Fruit fly (Drosophila melanogaster) whole organism, embryonic: ENCODE data around the gene Bruce.

Experiments used
- BtbVII ChIP-seq: fragments of 200-800 bp; sonication (Bioruptor generic); optimal IDR thresholded peaks from 3 replicates; lab custom pipeline; 2017; ENCODE audit warnings: missing biosample characterization, mild to moderate bottlenecking, missing genetic modification characterization
- CG10366 ChIP-seq: fragments of 200-800 bp; sonication (Bioruptor generic); IDR thresholded peaks from 2 replicates; pipeline ENCODE4 v1.3.6; 2022; ENCODE audit warnings: missing biosample characterization, missing genetic modification characterization
- CG10543 ChIP-seq: fragments of 200-800 bp; sonication (Bioruptor generic); optimal IDR thresholded peaks from 3 replicates; lab custom pipeline; 2017; ENCODE audit warnings: missing biosample characterization, mild to moderate bottlenecking, missing genetic modification characterization, moderate library complexity
- CG11456 ChIP-seq: fragments of 200-800 bp; sonication (Bioruptor generic); IDR thresholded peaks from 3 replicates; pipeline ENCODE4 v1.3.6; 2022; ENCODE audit warnings: missing biosample characterization, missing genetic modification characterization
- CG11504 ChIP-seq: fragments of 200-800 bp; sonication (Bioruptor generic); optimal IDR thresholded peaks from 3 replicates; lab custom pipeline; 2019; ENCODE audit warnings: missing biosample characterization, mild to moderate bottlenecking, missing genetic modification characterization, moderate library complexity
- CG11696 ChIP-seq: fragments of 200-800 bp; sonication (Bioruptor generic); IDR thresholded peaks from 2 replicates; pipeline ENCODE4 v1.3.6; 2022; ENCODE audit warnings: missing biosample characterization, missing genetic modification characterization
- CG12104 ChIP-seq: fragments of 200-800 bp; sonication (Bioruptor generic); optimal IDR thresholded peaks from 3 replicates; lab custom pipeline; 2016; ENCODE audit warnings: missing biosample characterization, missing genetic modification characterization
- CG1233 ChIP-seq: fragments of 200-800 bp; sonication (Bioruptor generic); optimal IDR thresholded peaks from 4 replicates; lab custom pipeline; 2018; ENCODE audit warnings: missing biosample characterization, mild to moderate bottlenecking, missing genetic modification characterization
- CG12659 ChIP-seq: fragments of 200-800 bp; sonication (Bioruptor generic); optimal IDR thresholded peaks from 3 replicates; lab custom pipeline; 2017; ENCODE audit warnings: mild to moderate bottlenecking, missing biosample characterization, missing genetic modification reagents, missing genetic modification characterization
- CG15269 ChIP-seq: fragments of 200-800 bp; sonication (Bioruptor generic); optimal IDR thresholded peaks from 2 replicates; lab custom pipeline; 2018; ENCODE audit warnings: missing biosample characterization, mild to moderate bottlenecking, missing genetic modification characterization, moderate library complexity
- CG1602 ChIP-seq: fragments of 200-800 bp; sonication (Bioruptor generic); optimal IDR thresholded peaks from 3 replicates; lab custom pipeline; 2016; ENCODE audit warnings: missing biosample characterization, missing genetic modification characterization
- CG16863 ChIP-seq: fragments of 200-800 bp; sonication (Bioruptor generic); optimal IDR thresholded peaks from 3 replicates; lab custom pipeline; 2016; ENCODE audit warnings: missing biosample characterization, missing genetic modification characterization
- CG17568 ChIP-seq: fragments of 200-800 bp; sonication (Bioruptor generic); optimal IDR thresholded peaks from 2 replicates; lab custom pipeline; 2018; ENCODE audit warnings: missing biosample characterization, mild to moderate bottlenecking, missing genetic modification characterization, moderate library complexity
- CG1792 ChIP-seq: fragments of 200-800 bp; sonication (Bioruptor generic); optimal IDR thresholded peaks from 2 replicates; lab custom pipeline; 2016; ENCODE audit warnings: missing biosample characterization, missing genetic modification characterization
- CG18262 ChIP-seq: fragments of 200-800 bp; optimal IDR thresholded peaks from 3 replicates; lab custom pipeline; 2019; ENCODE audit warnings: missing biosample characterization, mild to moderate bottlenecking, missing genetic modification characterization, moderate library complexity
- CG1832 ChIP-seq: fragments of 200-800 bp; sonication (Bioruptor generic); optimal IDR thresholded peaks from 2 replicates; lab custom pipeline; 2017; ENCODE audit warnings: missing biosample characterization, mild to moderate bottlenecking, missing genetic modification characterization, inconsistent platforms
- CG18764 ChIP-seq: fragments of 200-800 bp; sonication (Bioruptor generic); optimal IDR thresholded peaks from 3 replicates; lab custom pipeline; 2016; ENCODE audit warnings: missing biosample characterization, missing genetic modification characterization
- CG30431 ChIP-seq: fragments of 200-800 bp; sonication (Bioruptor generic); optimal IDR thresholded peaks from 2 replicates; lab custom pipeline; 2017; ENCODE audit warnings: missing biosample characterization, missing genetic modification characterization
- CG32772 ChIP-seq: fragments of 200-800 bp; sonication (Bioruptor generic); IDR thresholded peaks from 2 replicates; pipeline ENCODE4 v1.3.6; 2022; ENCODE audit warnings: missing biosample characterization, missing genetic modification characterization
- CG34224 ChIP-seq: fragments of 200-800 bp; sonication (Bioruptor generic); IDR thresholded peaks from 3 replicates; pipeline ENCODE4 v1.3.6; 2022; ENCODE audit warnings: missing biosample characterization, missing genetic modification characterization; ENCODE audit not compliant: partially characterized antibody
- CG34376 ChIP-seq: fragments of 200-800 bp; sonication (Bioruptor generic); optimal IDR thresholded peaks from 2 replicates; lab custom pipeline; 2018; ENCODE audit warnings: missing biosample characterization, mild to moderate bottlenecking, missing genetic modification characterization
- CG4404 ChIP-seq: fragments of 200-800 bp; sonication (Bioruptor generic); IDR thresholded peaks from 2 replicates; pipeline ENCODE4 v1.3.6; 2022; ENCODE audit warnings: missing biosample characterization, missing genetic modification characterization
- CG4424 ChIP-seq: fragments of 200-800 bp; sonication (Bioruptor generic); optimal IDR thresholded peaks from 3 replicates; lab custom pipeline; 2016; ENCODE audit warnings: missing biosample characterization, missing genetic modification characterization
- CG4707 ChIP-seq: fragments of 200-800 bp; sonication (Bioruptor generic); optimal IDR thresholded peaks from 2 replicates; lab custom pipeline; 2018; ENCODE audit warnings: missing biosample characterization, mild to moderate bottlenecking, missing genetic modification characterization, moderate library complexity
- CG4820 ChIP-seq: fragments of 200-800 bp; sonication (Bioruptor generic); optimal IDR thresholded peaks from 3 replicates; lab custom pipeline; 2016; ENCODE audit warnings: missing biosample characterization, missing genetic modification characterization
- CG6272 ChIP-seq: fragments of 200-800 bp; sonication (Bioruptor generic); IDR thresholded peaks from 2 replicates; pipeline ENCODE4 v1.3.6; 2022; ENCODE audit warnings: missing biosample characterization, missing genetic modification characterization
- CG9876 ChIP-seq: fragments of 200-800 bp; sonication (Bioruptor generic); optimal IDR thresholded peaks from 2 replicates; lab custom pipeline; 2016; ENCODE audit warnings: missing biosample characterization, missing genetic modification characterization
- Dll ChIP-seq: fragments of 200-800 bp; sonication (Bioruptor generic); IDR thresholded peaks from 4 replicates; pipeline ENCODE4 v1.3.6; 2022; ENCODE audit warnings: missing biosample characterization, missing genetic modification characterization; ENCODE audit not compliant: partially characterized antibody
- E2f1 ChIP-seq: fragments of 200-800 bp; sonication (Bioruptor generic); IDR thresholded peaks from 2 replicates; pipeline ENCODE4 v1.3.6; 2022; ENCODE audit warnings: missing biosample characterization, missing genetic modification characterization
- Fer3 ChIP-seq: fragments of 200-800 bp; sonication (Bioruptor generic); optimal IDR thresholded peaks from 2 replicates; lab custom pipeline; 2018; ENCODE audit warnings: missing biosample characterization, mild to moderate bottlenecking, missing genetic modification characterization, moderate library complexity
- HmgZ ChIP-seq: fragments of 200-800 bp; sonication (Bioruptor generic); optimal IDR thresholded peaks from 2 replicates; lab custom pipeline; 2018; ENCODE audit warnings: missing biosample characterization, mild to moderate bottlenecking, missing genetic modification characterization
- Hr78 ChIP-seq, 2 experiments: fragments of 200-800 bp in 1 of 2; fragments of >200 bp in 1 of 2; sonication (Bioruptor generic) in 1 of 2; optimal IDR thresholded peaks; 2 replicates each; lab custom pipeline; 2017 to 2019; ENCODE audit warnings: missing biosample characterization in 2 of 2, missing genetic modification characterization in 2 of 2, mild to moderate bottlenecking in 1 of 2, moderate library complexity in 1 of 2
- Scr ChIP-seq: fragments of 200-800 bp; sonication (Bioruptor generic); IDR thresholded peaks from 2 replicates; pipeline ENCODE4 v1.3.6; 2022; ENCODE audit warnings: missing biosample characterization, missing genetic modification characterization; ENCODE audit not compliant: partially characterized antibody
- Ssrp ChIP-seq: fragments of 200-800 bp; sonication (Bioruptor generic); optimal IDR thresholded peaks from 2 replicates; lab custom pipeline; 2018; ENCODE audit warnings: missing biosample characterization, mild to moderate bottlenecking, missing genetic modification characterization, moderate library complexity
- Trl ChIP-seq, 3 experiments: fragments of >200 bp in 2 of 3; fragments of 200-800 bp in 1 of 3; sonication (Bioruptor generic) in 1 of 3; optimal IDR thresholded peaks; 2 replicates in 1 of 3; 3 replicates in 2 of 3; lab custom pipeline; 2016 to 2017; ENCODE audit warnings: missing biosample characterization in 1 of 3, missing genetic modification characterization in 1 of 3
- Vsx1 ChIP-seq: fragments of 200-800 bp; sonication (Bioruptor generic); optimal IDR thresholded peaks from 2 replicates; lab custom pipeline; 2017; ENCODE audit warnings: missing biosample characterization, mild to moderate bottlenecking, missing genetic modification characterization, missing genetic modification reagents
- ap ChIP-seq: fragments of 200-800 bp; sonication (Bioruptor generic); IDR thresholded peaks from 2 replicates; pipeline ENCODE4 v1.3.6; 2022; ENCODE audit warnings: missing biosample characterization, missing genetic modification characterization
- bowl ChIP-seq: fragments of 200-800 bp; sonication (Bioruptor generic); IDR thresholded peaks from 2 replicates; pipeline ENCODE4 v1.3.6; 2022; ENCODE audit warnings: missing biosample characterization, missing genetic modification characterization
- caup ChIP-seq: fragments of 200-800 bp; sonication (Bioruptor generic); optimal IDR thresholded peaks from 3 replicates; lab custom pipeline; 2017; ENCODE audit warnings: missing biosample characterization, mild to moderate bottlenecking, missing genetic modification characterization, moderate library complexity; ENCODE audit not compliant: severe bottlenecking
- ci ChIP-seq: fragments of 200-800 bp; sonication (Bioruptor generic); IDR thresholded peaks from 3 replicates; pipeline ENCODE4 v1.3.6; 2022; ENCODE audit warnings: missing biosample characterization, missing genetic modification characterization
- da ChIP-seq: fragments of 200-800 bp; sonication (Bioruptor generic); optimal IDR thresholded peaks from 2 replicates; lab custom pipeline; 2016; ENCODE audit warnings: missing biosample characterization, missing genetic modification characterization
- esg ChIP-seq: fragments of 200-800 bp; sonication (Bioruptor generic); conservative IDR thresholded peaks from 2 replicates; pipeline ENCODE4 v1.3.6; 2022; ENCODE audit warnings: missing biosample characterization, missing genetic modification characterization
- fd64A ChIP-seq: fragments of 200-800 bp; sonication (Bioruptor generic); optimal IDR thresholded peaks from 3 replicates; lab custom pipeline; 2018; ENCODE audit warnings: missing biosample characterization, mild to moderate bottlenecking, missing genetic modification characterization
- gce ChIP-seq: fragments of 200-800 bp; sonication (Bioruptor generic); IDR thresholded peaks from 3 replicates; pipeline ENCODE4 v1.3.6; 2022; ENCODE audit warnings: missing biosample characterization, missing genetic modification characterization
- insv ChIP-seq, 2 experiments: fragments of 200-800 bp; sonication (Bioruptor generic); optimal IDR thresholded peaks; 3 replicates each; lab custom pipeline; 2016 to 2018; ENCODE audit warnings: missing biosample characterization in 2 of 2, missing genetic modification characterization in 2 of 2
- lilli ChIP-seq: fragments of 200-800 bp; sonication (Bioruptor generic); optimal IDR thresholded peaks from 3 replicates; lab custom pipeline; 2016; ENCODE audit warnings: missing biosample characterization, missing genetic modification characterization
- maf-S ChIP-seq: fragments of 200-800 bp; sonication (Bioruptor generic); optimal IDR thresholded peaks from 2 replicates; lab custom pipeline; 2016; ENCODE audit warnings: missing biosample characterization, missing genetic modification characterization
- mirr ChIP-seq: fragments of 200-800 bp; sonication (Bioruptor generic); optimal IDR thresholded peaks from 3 replicates; lab custom pipeline; 2018; ENCODE audit warnings: missing biosample characterization, mild to moderate bottlenecking, missing genetic modification characterization
- sima ChIP-seq: fragments of 200-800 bp; sonication (Bioruptor generic); optimal IDR thresholded peaks from 2 replicates; lab custom pipeline; 2016; ENCODE audit warnings: missing biosample characterization, missing genetic modification characterization
- slou ChIP-seq: fragments of 200-800 bp; sonication (Bioruptor generic); optimal IDR thresholded peaks from 3 replicates; lab custom pipeline; 2016; ENCODE audit warnings: missing biosample characterization, missing genetic modification characterization
- sna ChIP-seq: fragments of 200-800 bp; sonication (Bioruptor generic); IDR thresholded peaks from 2 replicates; pipeline ENCODE4 v1.3.6; 2022; ENCODE audit warnings: missing biosample characterization, missing genetic modification characterization; ENCODE audit not compliant: partially characterized antibody

The Bruce gene

DNA sequence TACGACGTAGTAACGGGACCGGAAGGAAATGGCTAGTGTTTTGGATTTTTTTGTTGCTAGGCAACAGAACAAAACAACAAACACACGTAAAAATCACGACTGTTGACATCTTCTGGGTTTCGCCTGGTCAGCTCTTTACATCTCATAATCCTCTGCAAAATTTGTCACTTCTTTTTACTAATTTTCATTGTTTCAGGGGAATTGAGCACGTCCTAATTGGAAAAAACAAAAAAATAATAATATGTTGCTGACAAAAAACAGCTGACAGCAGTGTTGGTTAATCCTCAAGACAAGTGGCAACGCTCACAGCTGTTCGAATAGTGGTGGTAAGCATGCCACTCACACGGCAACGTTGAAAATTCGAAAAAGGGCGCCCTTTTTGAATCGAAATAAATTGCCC, 46.7 kb upstream of the Bruce start, which contains the start of gene Rfx (continued):
- TF ChIP-seq BtbVII (GFP tag; lab: Kevin White, UChicago) (peak; percentile 58), CG10543 (peak; percentile 53), ci (GFP tag; lab: Robert Waterston, UW) (no peak), mirr (GFP tag; lab: Kevin White, UChicago) (no peak), Ssrp (tag; lab: Kevin White, UChicago) (no peak), Fer3 (tag; lab: Kevin White, UChicago) (no peak), sima (GFP tag; lab: Kevin White, UChicago) (no peak), lilli (peak; percentile 12), CG12659 (peak; percentile 69), CG9876 (GFP tag; lab: Kevin White, UChicago) (no peak), CG1792 (GFP tag; lab: Kevin White, UChicago) (no peak), CG1233 (GFP tag; lab: Kevin White, UChicago) (no peak), CG11504 (tag; lab: Kevin White, UChicago) (peak; percentile 99), ap (GFP tag; lab: Robert Waterston, UW) (no peak), CG4424 (GFP tag; lab: Kevin White, UChicago) (no peak), CG11456 (GFP tag; lab: Robert Waterston, UW) (no peak), CG30431 (GFP tag; lab: Kevin White, UChicago) (no peak), CG10366 (GFP tag; lab: Robert Waterston, UW) (no peak), slou (no peak), CG34376 (GFP tag; lab: Kevin White, UChicago) (peak; percentile 51), gce (GFP tag; lab: Robert Waterston, UW) (no peak), Scr (no peak), CG1602 (GFP tag; lab: Kevin White, UChicago) (no peak), CG18262 (peak; percentile 30), CG4404 (GFP tag; lab: Robert Waterston, UW) (no peak), CG4820 (no peak), CG4707 (GFP tag; lab: Kevin White, UChicago) (no peak), esg (GFP tag; lab: Robert Waterston, UW) (no peak), CG17568 (GFP tag; lab: Kevin White, UChicago) (no peak), CG34224 (GFP tag; lab: Robert Waterston, UW) (no peak), maf-S (GFP tag; lab: Kevin White, UChicago) (no peak), Vsx1 (no peak), Dll (no peak), sna (no peak), CG16863 (GFP tag; lab: Kevin White, UChicago) (no peak), E2f1 (GFP tag; lab: Robert Waterston, UW) (no peak), HmgZ (peak; percentile 65), CG6272 (GFP tag; lab: Robert Waterston, UW) (no peak), caup (peak; percentile 30), CG11696 (GFP tag; lab: Robert Waterston, UW) (no peak), Hr78 (GFP tag; optimal IDR thresholded peaks at IDR 0.05; lab: Kevin White, UChicago) (no peak), Trl (optimal IDR thresholded peaks at IDR 0.05; lab: Kevin White, UChicago) (no peak), Trl (GFP tag; optimal IDR thresholded peaks at IDR 0.05; lab: Kevin White, UChicago) (no peak), CG12104 (no peak), CG32772 (GFP tag; lab: Robert Waterston, UW) (no peak), insv (GFP tag; optimal IDR thresholded peaks at IDR 0.05; lab: Kevin White, UChicago) (peak; percentile 95 to 98), CG15269 (tag; lab: Kevin White, UChicago) (no peak), CG1832 (GFP tag; lab: Kevin White, UChicago) (no peak), bowl (GFP tag; lab: Robert Waterston, UW) (no peak), CG18764 (GFP tag; lab: Kevin White, UChicago) (no peak), da (GFP tag; lab: Kevin White, UChicago) (no peak), fd64A (GFP tag; lab: Kevin White, UChicago) (no peak)
